Fruit fly (Drosophila melanogaster): ENCODE data around the gene CG8353.

CG8353 gene

DNA sequence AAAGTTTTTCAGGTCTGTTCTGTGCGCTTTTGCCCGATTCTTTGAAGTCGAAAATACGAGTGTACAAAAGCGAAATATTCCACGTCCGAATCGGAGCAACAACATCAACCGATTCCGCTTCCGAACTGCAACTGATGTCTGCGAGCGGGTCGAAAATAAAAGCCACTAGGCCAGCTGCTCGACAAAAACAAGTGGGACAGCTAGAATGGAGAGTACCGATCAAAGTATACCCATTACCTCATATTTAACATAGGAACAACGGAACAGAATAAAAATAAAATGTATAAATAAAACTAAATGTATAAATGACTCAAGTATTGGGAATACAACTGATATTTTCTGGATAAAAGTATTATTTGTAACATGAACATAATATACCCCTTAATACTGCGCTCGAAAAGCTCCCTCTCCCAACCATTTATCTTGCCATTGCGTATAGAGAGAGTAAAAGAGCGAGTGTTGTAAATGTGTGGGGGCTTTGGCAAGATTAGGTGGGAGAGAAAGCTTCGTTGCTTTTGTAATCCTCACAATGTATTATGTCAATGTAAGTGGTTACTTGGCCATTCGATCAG is 8.8 kb upstream of the CG8353 start, which contains the start of gene SLC5A11 (continued):
- TF ChIP-seq NC2β (GFP tag; optimal IDR thresholded peaks at IDR 0.05) = peak; percentile 54
- no peak for TF ChIP-seq stwl (tag; optimal IDR thresholded peaks at IDR 0.05)
- peak; percentile 99 for TF ChIP-seq HLH3B (GFP tag; IDR thresholded peaks at IDR 0.05)
- peak in 1 of 3 experiments; percentile 98 for TF ChIP-seq Stat92E (GFP tag; optimal IDR thresholded peaks at IDR 0.05)
- no peak for TF ChIP-seq HmgD (GFP tag; optimal IDR thresholded peaks at IDR 0.05)
- peak; percentile 99 for TF ChIP-seq bab2 (GFP tag; optimal IDR thresholded peaks at IDR 0.05)
- TF ChIP-seq Hey (tag; optimal IDR thresholded peaks at IDR 0.05) = peak; percentile 75
- TF ChIP-seq klu (GFP tag; IDR thresholded peaks at IDR 0.05) = peak; percentile 94
- no peak for TF ChIP-seq CG7963 (GFP tag; IDR thresholded peaks at IDR 0.05; ENCODE audit: partially characterized antibody)
- TF ChIP-seq bbx (GFP tag; IDR thresholded peaks at IDR 0.05; ENCODE audit: partially characterized antibody) = no peak; the same call in 1 of the 2 replicates
- no peak for TF ChIP-seq sc (optimal IDR thresholded peaks at IDR 0.05)
- TF ChIP-seq sc (GFP tag; optimal IDR thresholded peaks at IDR 0.05) = peak; percentile 88
- peak; percentile 52 for TF ChIP-seq pho (GFP tag; optimal IDR thresholded peaks at IDR 0.05)
- peak; percentile 96 for TF ChIP-seq HmgZ (tag; optimal IDR thresholded peaks at IDR 0.05)
- peak; percentile 82; the same call in 1 of the 2 replicates for TF ChIP-seq bowl (GFP tag; IDR thresholded peaks at IDR 0.05)
- TF ChIP-seq wor (GFP tag; IDR thresholded peaks at IDR 0.05) = peak; percentile 82
- TF ChIP-seq jumu (GFP tag; optimal IDR thresholded peaks at IDR 0.05) = peak; percentile 71
- TF ChIP-seq pnt (GFP tag; optimal IDR thresholded peaks at IDR 0.05) = peak; percentile 78
- peak; percentile 88 for TF ChIP-seq CG43689 (GFP tag; IDR thresholded peaks at IDR 0.05)
- peak; percentile 51 for TF ChIP-seq vfl (GFP tag; optimal IDR thresholded peaks at IDR 0.05)
- peak; percentile 100 for TF ChIP-seq Max (GFP tag; optimal IDR thresholded peaks at IDR 0.05)
- peak; percentile 93 for TF ChIP-seq Dbx (GFP tag; IDR thresholded peaks at IDR 0.05)
- TF ChIP-seq Elba2 (GFP tag; optimal IDR thresholded peaks at IDR 0.05) = peak; percentile 61
- peak; percentile 98 for TF ChIP-seq CG10654 (GFP tag; optimal IDR thresholded peaks at IDR 0.05)
- peak; percentile 83 for TF ChIP-seq oc (tag; optimal IDR thresholded peaks at IDR 0.05)
- peak; percentile 75 for TF ChIP-seq CG17186 (GFP tag; optimal IDR thresholded peaks at IDR 0.05)
- no peak for TF ChIP-seq CG7745 (tag; optimal IDR thresholded peaks at IDR 0.05)
- TF ChIP-seq slp2 (GFP tag; optimal IDR thresholded peaks at IDR 0.05) = peak; percentile 61
- TF ChIP-seq zen (tag; optimal IDR thresholded peaks at IDR 0.05) = peak; percentile 80
- peak; percentile 87 for TF ChIP-seq CG11560 (tag; IDR thresholded peaks at IDR 0.05)
- no peak for TF ChIP-seq Lpt (GFP tag; optimal IDR thresholded peaks at IDR 0.05)
- TF ChIP-seq Ada2b (GFP tag; IDR thresholded peaks at IDR 0.05) = peak; percentile 79
- peak; percentile 76 for TF ChIP-seq HLH54F (GFP tag; optimal IDR thresholded peaks at IDR 0.05)
- TF ChIP-seq pzg (GFP tag; optimal IDR thresholded peaks at IDR 0.05) = peak; percentile 16
- TF ChIP-seq PHDP (tag; optimal IDR thresholded peaks at IDR 0.05) = peak; percentile 97
- peak; percentile 96 for TF ChIP-seq repo (GFP tag; optimal IDR thresholded peaks at IDR 0.05)
- TF ChIP-seq dpn (GFP tag; optimal IDR thresholded peaks at IDR 0.05) = peak; percentile 99
- no peak for TF ChIP-seq unc-4 (GFP tag; IDR thresholded peaks at IDR 0.05; ENCODE audit: partially characterized antibody)
- TF ChIP-seq CG16815 (GFP tag; optimal IDR thresholded peaks at IDR 0.05) = peak; percentile 94
- TF ChIP-seq CG3281 (GFP tag; optimal IDR thresholded peaks at IDR 0.05) = peak; percentile 96
- peak; percentile 85 for TF ChIP-seq onecut (GFP tag; IDR thresholded peaks at IDR 0.05)
- TF ChIP-seq CG7987 (GFP tag; optimal IDR thresholded peaks at IDR 0.05) = peak; percentile 89
- peak; percentile 95 for TF ChIP-seq Fer3 (tag; optimal IDR thresholded peaks at IDR 0.05)
- peak; percentile 96 for TF ChIP-seq gsb (GFP tag; IDR thresholded peaks at IDR 0.05)
- peak; percentile 98 for TF ChIP-seq CG12391 (tag; optimal IDR thresholded peaks at IDR 0.05)
- peak; percentile 88 for TF ChIP-seq ac (GFP tag; optimal IDR thresholded peaks at IDR 0.05)
- peak; percentile 93 for TF ChIP-seq ken (GFP tag; IDR thresholded peaks at IDR 0.05)
- peak; percentile 99 for TF ChIP-seq sug (tag; optimal IDR thresholded peaks at IDR 0.05)
- TF ChIP-seq chm (GFP tag; IDR thresholded peaks at IDR 0.05) = peak; percentile 98
- TF ChIP-seq Poxn (GFP tag; IDR thresholded peaks at IDR 0.05) = peak; percentile 32; the same call in 1 of the 2 replicates
- TF ChIP-seq CG17912 (GFP tag; optimal IDR thresholded peaks at IDR 0.05) = peak; percentile 59

Data from whole organism, embryonic.